Fruit fly (Drosophila melanogaster) S2 (cell line): ENCODE measurements around the gene CG3634.

Experiments
- CG8478 ChIP-seq: fragments of >200 bp; optimal IDR thresholded peaks from 2 replicates; lab custom pipeline; 2018
- CTCF ChIP-seq, 2 experiments: fragments of >200 bp; optimal IDR thresholded peaks; 2 replicates each; lab custom pipeline; 2018

DNA sequence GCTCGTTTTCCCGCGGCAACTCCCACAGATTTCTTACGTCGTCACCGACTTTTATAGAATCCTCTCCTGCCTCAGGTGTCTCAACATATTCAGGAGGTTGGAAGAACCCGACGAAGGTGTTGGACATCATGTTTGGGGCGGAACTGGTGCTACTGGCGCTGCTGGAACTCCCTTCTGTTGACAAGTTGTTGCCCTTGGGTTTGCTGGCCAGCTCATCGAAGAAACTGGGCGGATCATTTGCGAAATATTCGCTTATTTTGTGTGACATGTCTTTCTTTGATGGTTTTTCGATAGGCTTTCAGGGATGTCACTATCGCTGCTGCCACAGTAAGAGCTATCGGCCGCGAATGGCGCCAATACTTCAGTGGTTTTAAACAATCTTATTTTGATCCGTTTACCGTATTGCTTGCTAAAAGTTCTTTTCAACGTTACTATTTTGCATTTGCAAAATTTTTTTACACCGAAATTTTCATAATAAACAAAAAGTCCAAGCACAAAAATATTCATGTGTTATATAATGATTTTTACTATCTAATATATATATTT, 21.2 kb downstream of the CG3634 start, which contains the start of gene CG11396:
- TF ChIP-seq CG8478 (lab: Kevin White, UChicago) (no peak), CTCF (optimal IDR thresholded peaks at IDR 0.05; lab: Kevin White, UChicago) (no peak)
